Comparison of ENCODE assay signal across 6 worm cellular contexts in genomic region chrV:2730784-2731480, ce11.
TF ChIP-seq lines count a peak whose summit lies in the region.

TSS of gene dod-3 (minus strand) at chrV:2731098.

TF ChIP-seq in whole organism, L1 larva, 84 proteins besides CTCF, POLR2A, EP300 and RAD21:
- TF ChIP-seq nhr-90 (tag; optimal IDR thresholded peaks at IDR 0.05; lab: Kevin White, UChicago; ENCODE audit: poor library complexity) (peak; percentile 43), ama-1 (optimal IDR thresholded peaks at IDR 0.05; lab: Kevin White, UChicago) (peak; percentile 8), nhr-77 (tag; optimal IDR thresholded peaks at IDR 0.05; lab: Kevin White, UChicago) (no peak), elt-2 (tag; optimal IDR thresholded peaks at IDR 0.05; lab: Kevin White, UChicago) (peak; percentile 98), mdl-1 (tag; optimal IDR thresholded peaks at IDR 0.05; lab: Kevin White, UChicago) (no peak), rnt-1 (tag; optimal IDR thresholded peaks at IDR 0.05; lab: Kevin White, UChicago) (no peak), egl-13 (tag; optimal IDR thresholded peaks at IDR 0.05; lab: Kevin White, UChicago) (no peak)

TF ChIP-seq in whole organism, L2 larva, 48 proteins besides CTCF, POLR2A, EP300 and RAD21:
- no peak for TF ChIP-seq dmd-4 (tag; optimal IDR thresholded peaks at IDR 0.05; lab: Kevin White, UChicago)
- TF ChIP-seq F13H6.1 (tag; optimal IDR thresholded peaks at IDR 0.05; lab: Kevin White, UChicago), result peak; percentile 57

TF ChIP-seq in whole organism, L3 larva, 47 proteins besides CTCF, POLR2A, EP300 and RAD21:
- TF ChIP-seq egl-5 (tag; optimal IDR thresholded peaks at IDR 0.05; lab: Kevin White, UChicago) (no peak), skn-1 (tag; optimal IDR thresholded peaks at IDR 0.05; lab: Kevin White, UChicago) (no peak), pqm-1 (tag; optimal IDR thresholded peaks at IDR 0.05; lab: Kevin White, UChicago) (peak; percentile 67), elt-2 (tag; optimal IDR thresholded peaks at IDR 0.05; lab: Kevin White, UChicago) (peak; percentile 95), ama-1 (optimal IDR thresholded peaks at IDR 0.05; lab: Kevin White, UChicago) (peak; percentile 70), unc-62 (GFP tag; optimal IDR thresholded peaks at IDR 0.05; lab: Kevin White, UChicago) (no peak)

TF ChIP-seq in whole organism, L4 larva, 104 proteins besides CTCF, POLR2A, EP300 and RAD21:
- peak in 1 of 2 experiments; percentile 48 for TF ChIP-seq daf-16 (GFP tag; optimal IDR thresholded peaks at IDR 0.05; lab: Kevin White, UChicago)
- TF ChIP-seq daf-16 (tag; optimal IDR thresholded peaks at IDR 0.05; lab: Kevin White, UChicago), result peak; percentile 92
- TF ChIP-seq lin-1 (GFP tag; IDR thresholded peaks at IDR 0.05; lab: Robert Waterston, UW), result peak; percentile 78
- TF ChIP-seq nhr-48 (tag; optimal IDR thresholded peaks at IDR 0.05; lab: Kevin White, UChicago), result peak; percentile 46
- TF ChIP-seq nhr-10 (tag; optimal IDR thresholded peaks at IDR 0.05; lab: Kevin White, UChicago), result peak; percentile 2
- peak in 1 of 2 experiments; percentile 89 for TF ChIP-seq hif-1 (tag; optimal IDR thresholded peaks at IDR 0.05; lab: Kevin White, UChicago)
- no peak for TF ChIP-seq Y75B8A.6 (GFP tag; IDR thresholded peaks at IDR 0.05; lab: Robert Waterston, UW)
- TF ChIP-seq hlh-11 (tag; optimal IDR thresholded peaks at IDR 0.05; lab: Kevin White, UChicago), result peak; percentile 92
- no peak for TF ChIP-seq F37D6.2 (tag; optimal IDR thresholded peaks at IDR 0.05; lab: Kevin White, UChicago)
- TF ChIP-seq dmd-6 (GFP tag; IDR thresholded peaks at IDR 0.05; lab: Robert Waterston, UW), result peak; percentile 89
- peak; percentile 32 for TF ChIP-seq nhr-77 (tag; optimal IDR thresholded peaks at IDR 0.05; lab: Kevin White, UChicago)
- peak; percentile 74 for TF ChIP-seq ama-1 (optimal IDR thresholded peaks at IDR 0.05; lab: Kevin White, UChicago)
- TF ChIP-seq daf-19 (GFP tag; conservative IDR thresholded peaks at IDR 0.05; lab: Robert Waterston, UW), result no peak
- TF ChIP-seq madf-9 (GFP tag; conservative IDR thresholded peaks at IDR 0.05; lab: Robert Waterston, UW), result no peak
- peak; percentile 59 for TF ChIP-seq dve-1 (tag; optimal IDR thresholded peaks at IDR 0.05; lab: Kevin White, UChicago; ENCODE audit: insufficient read depth)
- peak; percentile 21; the same call in 1 of the 2 replicates for TF ChIP-seq php-3 (GFP tag; IDR thresholded peaks at IDR 0.05; lab: Robert Waterston, UW)
TF ChIP-seq in whole organism, L4 larva: peak in this region for 11.

TF ChIP-seq in whole organism, late embryonic, 69 proteins besides CTCF, POLR2A, EP300 and RAD21:
- TF ChIP-seq elt-2 (tag; optimal IDR thresholded peaks at IDR 0.05; lab: Kevin White, UChicago), result peak; percentile 78
- TF ChIP-seq zip-5 (tag; optimal IDR thresholded peaks at IDR 0.05; lab: Kevin White, UChicago), result no peak
- TF ChIP-seq ets-4 (tag; optimal IDR thresholded peaks at IDR 0.05; lab: Kevin White, UChicago), result no peak

TF ChIP-seq in whole organism, young adult, 124 proteins besides CTCF, POLR2A, EP300 and RAD21:
- TF ChIP-seq ZK185.1 (tag; optimal IDR thresholded peaks at IDR 0.05; lab: Kevin White, UChicago; ENCODE audit: poor library complexity, severe bottlenecking) (no peak), egrh-3 (GFP tag; IDR thresholded peaks at IDR 0.05; lab: Robert Waterston, UW) (peak; percentile 8; the same call in 1 of the 2 replicates), ceh-40 (GFP tag; IDR thresholded peaks at IDR 0.05; lab: Robert Waterston, UW) (no peak), ets-4 (GFP tag; optimal IDR thresholded peaks at IDR 0.05; lab: Kevin White, UChicago) (peak; percentile 65), hmg-1.2 (GFP tag; IDR thresholded peaks at IDR 0.05; lab: Robert Waterston, UW) (no peak), egl-44 (GFP tag; IDR thresholded peaks at IDR 0.05; lab: Robert Waterston, UW) (0 out of 2 replicates have a peak, but pooled peaks have one; percentile 65), K11D2.4 (GFP tag; IDR thresholded peaks at IDR 0.05; lab: Robert Waterston, UW) (no peak), chd-7 (tag; optimal IDR thresholded peaks at IDR 0.05; lab: Kevin White, UChicago) (peak; percentile 4), tbp1 (GFP tag; optimal IDR thresholded peaks at IDR 0.05; lab: Kevin White, UChicago) (peak; percentile 27), ama-1 (optimal IDR thresholded peaks at IDR 0.05; lab: Kevin White, UChicago) (peak; percentile 57), ama-1 (GFP tag; optimal IDR thresholded peaks at IDR 0.05; lab: Kevin White, UChicago) (no peak), mxl-1 (tag; optimal IDR thresholded peaks at IDR 0.05; lab: Kevin White, UChicago) (no peak), madf-8 (GFP tag; conservative IDR thresholded peaks at IDR 0.05; lab: Robert Waterston, UW) (no peak), dox-1 (GFP tag; IDR thresholded peaks at IDR 0.05; lab: Robert Waterston, UW) (peak; percentile 71), tlf-1 (GFP tag; optimal IDR thresholded peaks at IDR 0.05; lab: Kevin White, UChicago) (peak; percentile 63), snpc-1.1 (tag; optimal IDR thresholded peaks at IDR 0.05; lab: Kevin White, UChicago; ENCODE audit: insufficient read depth) (no peak), Y56A3A.18 (GFP tag; IDR thresholded peaks at IDR 0.05; lab: Robert Waterston, UW) (no peak), nhr-80 (tag; optimal IDR thresholded peaks at IDR 0.05; lab: Kevin White, UChicago) (peak; percentile 94), ztf-22 (GFP tag; optimal IDR thresholded peaks at IDR 0.05; lab: Kevin White, UChicago) (peak; percentile 70), madf-3 (GFP tag; IDR thresholded peaks at IDR 0.05; lab: Robert Waterston, UW) (no peak), ceh-100 (GFP tag; IDR thresholded peaks at IDR 0.05; lab: Robert Waterston, UW) (no peak), attf-5 (GFP tag; optimal IDR thresholded peaks at IDR 0.05; lab: Kevin White, UChicago) (peak; percentile 19), atf-7 (tag; optimal IDR thresholded peaks at IDR 0.05; lab: Kevin White, UChicago) (peak; percentile 90), nfyb-1 (GFP tag; IDR thresholded peaks at IDR 0.05; lab: Robert Waterston, UW) (peak; percentile 50; the same call in 1 of the 2 replicates), rcor-1 (GFP tag; IDR thresholded peaks at IDR 0.05; lab: Robert Waterston, UW) (no peak)
